Fruit fly (Drosophila melanogaster): ENCODE data around the gene CG42238.
A peak's percentile ranks its signal among the peaks of the same experiment; 100 is the strongest.

CG42238 gene

DNA sequence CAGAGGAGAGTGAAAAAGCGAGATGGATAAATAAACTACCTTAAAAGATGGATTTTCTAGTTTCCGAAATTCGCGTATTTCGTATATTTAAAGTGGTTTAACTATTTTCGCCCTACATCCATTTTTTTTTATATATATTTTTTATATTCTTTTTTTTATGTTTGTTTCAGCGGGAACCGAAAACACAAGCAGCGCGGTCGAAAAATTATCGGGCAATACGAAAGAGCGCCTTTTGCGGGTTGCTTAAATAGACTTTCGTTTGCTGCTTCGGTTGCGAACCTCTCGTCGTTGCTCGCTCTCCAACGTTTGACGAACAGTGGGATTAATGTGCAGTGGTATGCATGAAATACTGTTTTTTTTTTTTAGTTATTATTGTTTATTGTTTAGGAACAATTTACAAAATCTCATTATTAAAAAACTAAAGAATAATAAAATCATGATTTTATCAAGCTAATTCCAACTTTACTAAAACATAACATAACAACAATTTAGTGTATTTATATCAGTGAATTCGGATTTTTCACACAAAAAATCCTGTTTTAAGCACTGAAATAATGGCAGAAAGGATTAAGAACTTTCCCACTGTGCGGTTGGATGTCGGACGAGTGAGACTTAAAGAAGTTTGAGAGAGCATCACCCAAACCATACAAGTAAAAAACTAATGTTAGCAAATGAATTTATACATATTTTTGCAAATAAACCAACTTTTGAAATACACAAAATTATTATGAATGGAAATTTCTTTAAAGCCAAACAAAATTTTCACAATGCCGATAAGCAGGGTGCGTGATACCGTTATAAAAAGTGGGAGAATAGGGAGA is 134.5 kb downstream of the CG42238 start (continued):
- TF ChIP-seq chn (GFP tag; optimal IDR thresholded peaks at IDR 0.05): peak; percentile 31
- peak; percentile 80 for TF ChIP-seq toy (GFP tag; IDR thresholded peaks at IDR 0.05)
- TF ChIP-seq ssp (GFP tag; IDR thresholded peaks at IDR 0.05): 0 out of 2 replicates have a peak, but pooled peaks have one; percentile 23
- TF ChIP-seq CG12071 (GFP tag; optimal IDR thresholded peaks at IDR 0.05): peak; percentile 82
- TF ChIP-seq twi (tag; optimal IDR thresholded peaks at IDR 0.05): peak; percentile 27
- no peak for TF ChIP-seq CG3163 (GFP tag; optimal IDR thresholded peaks at IDR 0.05)
- TF ChIP-seq Usf (GFP tag; optimal IDR thresholded peaks at IDR 0.05): peak; percentile 70
- TF ChIP-seq stc (GFP tag; IDR thresholded peaks at IDR 0.05): peak; percentile 90
- TF ChIP-seq dimm (GFP tag; IDR thresholded peaks at IDR 0.05): no peak
- peak; percentile 75 for TF ChIP-seq unpg (GFP tag; optimal IDR thresholded peaks at IDR 0.05)
- peak; percentile 15 for TF ChIP-seq Lhr (GFP tag; optimal IDR thresholded peaks at IDR 0.05)
- TF ChIP-seq CG31365 (tag; optimal IDR thresholded peaks at IDR 0.05): peak; percentile 38
- no peak for TF ChIP-seq luna (GFP tag; optimal IDR thresholded peaks at IDR 0.05)
- TF ChIP-seq CG1602 (GFP tag; optimal IDR thresholded peaks at IDR 0.05): peak; percentile 52
- peak; percentile 81 for TF ChIP-seq Rx (GFP tag; IDR thresholded peaks at IDR 0.05)
- TF ChIP-seq CG17829 (tag; optimal IDR thresholded peaks at IDR 0.05): peak; percentile 94
- peak; percentile 77 for TF ChIP-seq CG16815 (GFP tag; optimal IDR thresholded peaks at IDR 0.05)
- TF ChIP-seq CG30403 (GFP tag; optimal IDR thresholded peaks at IDR 0.05): peak; percentile 85
- TF ChIP-seq amos (GFP tag; IDR thresholded peaks at IDR 0.05; ENCODE audit: partially characterized antibody): peak; percentile 24; the same call in 1 of the 2 replicates
- no peak for TF ChIP-seq Bgb (GFP tag; IDR thresholded peaks at IDR 0.05; ENCODE audit: partially characterized antibody)
- peak; percentile 64 for TF ChIP-seq Atf6 (GFP tag; IDR thresholded peaks at IDR 0.05)
- TF ChIP-seq prd (optimal IDR thresholded peaks at IDR 0.05): no peak
- TF ChIP-seq prd (GFP tag; IDR thresholded peaks at IDR 0.05): peak; percentile 90; the same call in 2 of the 3 replicates
- TF ChIP-seq vvl (GFP tag; IDR thresholded peaks at IDR 0.05): peak; percentile 24; the same call in 1 of the 2 replicates
- TF ChIP-seq fu2 (GFP tag; optimal IDR thresholded peaks at IDR 0.05): no peak
- TF ChIP-seq CG30020 (tag; optimal IDR thresholded peaks at IDR 0.05): peak; percentile 50
- no peak for TF ChIP-seq ato (GFP tag; IDR thresholded peaks at IDR 0.05; ENCODE audit: partially characterized antibody)
- peak; percentile 12 for TF ChIP-seq CG12236 (GFP tag; optimal IDR thresholded peaks at IDR 0.05)
- peak; percentile 91 for TF ChIP-seq CG11695 (GFP tag; IDR thresholded peaks at IDR 0.05)
- TF ChIP-seq tll (GFP tag; optimal IDR thresholded peaks at IDR 0.05): no peak
- TF ChIP-seq CG1832 (GFP tag; optimal IDR thresholded peaks at IDR 0.05): no peak
- TF ChIP-seq Meics (GFP tag; optimal IDR thresholded peaks at IDR 0.05): peak; percentile 97
- TF ChIP-seq CG4730 (GFP tag; IDR thresholded peaks at IDR 0.05): peak; percentile 87
- TF ChIP-seq Hmx (GFP tag; optimal IDR thresholded peaks at IDR 0.05): peak; percentile 67
- TF ChIP-seq CG7271 (tag; optimal IDR thresholded peaks at IDR 0.05): peak; percentile 69
- no peak for TF ChIP-seq Camta (GFP tag; optimal IDR thresholded peaks at IDR 0.05)
- no peak for TF ChIP-seq Dad (GFP tag; optimal IDR thresholded peaks at IDR 0.05)
- no peak for TF ChIP-seq rib (GFP tag; IDR thresholded peaks at IDR 0.05)
- peak; percentile 36; the same call in 1 of the 3 replicates for TF ChIP-seq CG3726 (GFP tag; IDR thresholded peaks at IDR 0.05)
- peak; percentile 94 for TF ChIP-seq CG14710 (tag; optimal IDR thresholded peaks at IDR 0.05)
- TF ChIP-seq nmo (GFP tag; optimal IDR thresholded peaks at IDR 0.05): peak; percentile 84
- peak; percentile 37 for TF ChIP-seq CG10959 (GFP tag; IDR thresholded peaks at IDR 0.05)
- peak; percentile 62 for TF ChIP-seq CG17328 (GFP tag; IDR thresholded peaks at IDR 0.05)
- TF ChIP-seq Mes4 (GFP tag; optimal IDR thresholded peaks at IDR 0.05): no peak
- peak; percentile 91 for TF ChIP-seq Asciz (GFP tag; optimal IDR thresholded peaks at IDR 0.05)
- TF ChIP-seq Fer3 (tag; optimal IDR thresholded peaks at IDR 0.05): peak; percentile 96
- peak; percentile 75 for TF ChIP-seq ase (GFP tag; IDR thresholded peaks at IDR 0.05)
- no peak for TF ChIP-seq pros (GFP tag; optimal IDR thresholded peaks at IDR 0.05)
- TF ChIP-seq tio (GFP tag; optimal IDR thresholded peaks at IDR 0.05): peak; percentile 71
